Fruit fly (Drosophila melanogaster): Measurements from ENCODE around the gene Npc1a.
A peak's percentile ranks its signal among the peaks of the same experiment; 100 is the strongest.

Gene Npc1a

dm6 chr2L:10172402-10172801, 48.6 kb downstream of the Npc1a start, which contains the start of gene CG13137:
CG13137 (plus strand) TSS chr2L:10172702.
- TF ChIP-seq Ets65A (GFP tag) (peak; percentile 45), chm (GFP tag; IDR thresholded peaks at IDR 0.05) (no peak)
